Fruit fly (Drosophila melanogaster) whole organism, embryonic: ENCODE measurements around the gene CG3529.
A peak's percentile ranks its signal among the peaks of the same experiment; 100 is the strongest.

Source experiments
- Adf1 ChIP-seq: fragments of 200-800 bp; sonication (Bioruptor generic); IDR thresholded peaks from 2 replicates; pipeline ENCODE4 v1.3.6; 2022; ENCODE audit warnings: missing biosample characterization, missing genetic modification characterization
- Aef1 ChIP-seq: fragments of 200-800 bp; sonication (Bioruptor generic); IDR thresholded peaks from 3 replicates; pipeline ENCODE4 v1.3.6; 2022; ENCODE audit warnings: missing biosample characterization, missing genetic modification characterization
- Bdp1 ChIP-seq: fragments of 200-800 bp; sonication (Bioruptor generic); optimal IDR thresholded peaks from 3 replicates; lab custom pipeline; 2016; ENCODE audit warnings: missing biosample characterization, missing genetic modification characterization
- BtbVII ChIP-seq: fragments of 200-800 bp; sonication (Bioruptor generic); optimal IDR thresholded peaks from 3 replicates; lab custom pipeline; 2017; ENCODE audit warnings: missing biosample characterization, mild to moderate bottlenecking, missing genetic modification characterization
- CG10321 ChIP-seq: fragments of 200-800 bp; sonication (Bioruptor generic); IDR thresholded peaks from 2 replicates; pipeline ENCODE4 v1.3.6; 2022; ENCODE audit warnings: missing biosample characterization, missing genetic modification characterization
- CG11093 ChIP-seq: fragments of 200-800 bp; sonication (Bioruptor generic); IDR thresholded peaks from 3 replicates; pipeline ENCODE4 v1.3.6; 2022; ENCODE audit warnings: missing biosample characterization, missing genetic modification characterization
- CG11560 ChIP-seq: fragments of 200-800 bp; sonication (Bioruptor generic); IDR thresholded peaks from 3 replicates; pipeline ENCODE4 v1.3.6; 2022; ENCODE audit warnings: missing biosample characterization, missing genetic modification characterization
- CG11695 ChIP-seq: fragments of 200-800 bp; sonication (Bioruptor generic); IDR thresholded peaks from 3 replicates; pipeline ENCODE4 v1.3.6; 2022; ENCODE audit warnings: missing biosample characterization, missing genetic modification characterization
- CG11696 ChIP-seq: fragments of 200-800 bp; sonication (Bioruptor generic); IDR thresholded peaks from 2 replicates; pipeline ENCODE4 v1.3.6; 2022; ENCODE audit warnings: missing biosample characterization, missing genetic modification characterization
- CG12391 ChIP-seq: fragments of 200-800 bp; sonication (Bioruptor generic); optimal IDR thresholded peaks from 3 replicates; lab custom pipeline; 2018; ENCODE audit warnings: missing biosample characterization, mild to moderate bottlenecking, missing genetic modification characterization, moderate library complexity
- CG12769 ChIP-seq: fragments of 200-800 bp; sonication (Bioruptor generic); optimal IDR thresholded peaks from 2 replicates; lab custom pipeline; 2019; ENCODE audit warnings: missing biosample characterization, mild to moderate bottlenecking, missing genetic modification characterization, moderate library complexity
- CG13775 ChIP-seq: fragments of 200-800 bp; sonication (Bioruptor generic); optimal IDR thresholded peaks from 3 replicates; lab custom pipeline; 2017; ENCODE audit warnings: missing biosample characterization, mild to moderate bottlenecking, missing genetic modification characterization
- CG1529 ChIP-seq: fragments of 200-800 bp; sonication (Bioruptor generic); optimal IDR thresholded peaks from 3 replicates; lab custom pipeline; 2018; ENCODE audit warnings: missing biosample characterization, missing genetic modification characterization
- CG16813 ChIP-seq: fragments of 200-800 bp; sonication (Bioruptor generic); IDR thresholded peaks from 3 replicates; pipeline ENCODE4 v1.3.6; 2022; ENCODE audit warnings: missing biosample characterization, missing genetic modification characterization; ENCODE audit not compliant: partially characterized antibody
- CG18476 ChIP-seq: fragments of 200-800 bp; sonication (Bioruptor generic); optimal IDR thresholded peaks from 2 replicates; lab custom pipeline; 2016; ENCODE audit warnings: missing biosample characterization, mild to moderate bottlenecking, missing genetic modification characterization
- CG18619 ChIP-seq: fragments of 200-800 bp; sonication (Bioruptor generic); optimal IDR thresholded peaks from 3 replicates; lab custom pipeline; 2017; ENCODE audit warnings: missing biosample characterization, mild to moderate bottlenecking, missing genetic modification characterization
- CG30431 ChIP-seq: fragments of 200-800 bp; sonication (Bioruptor generic); optimal IDR thresholded peaks from 2 replicates; lab custom pipeline; 2017; ENCODE audit warnings: missing biosample characterization, missing genetic modification characterization
- CG31365 ChIP-seq: fragments of 200-800 bp; sonication (Bioruptor generic); optimal IDR thresholded peaks from 2 replicates; lab custom pipeline; 2018; ENCODE audit warnings: missing biosample characterization, mild to moderate bottlenecking, missing genetic modification characterization
- CG3407 ChIP-seq: fragments of 200-800 bp; sonication (Bioruptor generic); optimal IDR thresholded peaks from 2 replicates; lab custom pipeline; 2018; ENCODE audit warnings: missing biosample characterization, mild to moderate bottlenecking, missing genetic modification characterization
- CG4404 ChIP-seq: fragments of 200-800 bp; sonication (Bioruptor generic); IDR thresholded peaks from 2 replicates; pipeline ENCODE4 v1.3.6; 2022; ENCODE audit warnings: missing biosample characterization, missing genetic modification characterization
- CG4707 ChIP-seq: fragments of 200-800 bp; sonication (Bioruptor generic); optimal IDR thresholded peaks from 2 replicates; lab custom pipeline; 2018; ENCODE audit warnings: missing biosample characterization, mild to moderate bottlenecking, missing genetic modification characterization, moderate library complexity
- CG6175 ChIP-seq: fragments of 200-800 bp; sonication (Bioruptor generic); IDR thresholded peaks from 3 replicates; pipeline ENCODE4 v1.3.6; 2022; ENCODE audit warnings: missing biosample characterization, missing genetic modification characterization
- CG6791 ChIP-seq: fragments of 200-800 bp; sonication (Bioruptor generic); IDR thresholded peaks from 3 replicates; pipeline ENCODE4 v1.3.6; 2022; ENCODE audit warnings: missing biosample characterization, missing genetic modification characterization; ENCODE audit not compliant: partially characterized antibody
- CG7839 ChIP-seq: fragments of 200-800 bp; sonication (Bioruptor generic); optimal IDR thresholded peaks from 3 replicates; lab custom pipeline; 2018; ENCODE audit warnings: missing biosample characterization, mild to moderate bottlenecking, missing genetic modification characterization, moderate library complexity
- CG7928 ChIP-seq: fragments of 200-800 bp; sonication (Bioruptor generic); optimal IDR thresholded peaks from 2 replicates; lab custom pipeline; 2017; ENCODE audit warnings: missing biosample characterization, mild to moderate bottlenecking, missing genetic modification characterization
- CG8388 ChIP-seq: fragments of 200-800 bp; sonication (Bioruptor generic); optimal IDR thresholded peaks from 2 replicates; lab custom pipeline; 2019; ENCODE audit warnings: missing biosample characterization, mild to moderate bottlenecking, missing genetic modification characterization, moderate library complexity
- CG8765 ChIP-seq: fragments of 200-800 bp; sonication (Bioruptor generic); IDR thresholded peaks from 2 replicates; pipeline ENCODE4 v1.3.6; 2022; ENCODE audit warnings: missing biosample characterization, missing genetic modification characterization
- CG9215 ChIP-seq: fragments of 200-800 bp; sonication (Bioruptor generic); IDR thresholded peaks from 2 replicates; pipeline ENCODE4 v1.3.6; 2022; ENCODE audit warnings: missing biosample characterization, missing genetic modification characterization
- CG9609 ChIP-seq: fragments of 200-800 bp; sonication (Bioruptor generic); optimal IDR thresholded peaks from 3 replicates; lab custom pipeline; 2016; ENCODE audit warnings: missing biosample characterization, missing genetic modification characterization
- Chrac-16 ChIP-seq: fragments of 200-800 bp; sonication (Bioruptor generic); optimal IDR thresholded peaks from 3 replicates; lab custom pipeline; 2016; ENCODE audit warnings: missing biosample characterization, missing genetic modification characterization
- CrebB ChIP-seq: fragments of 200-800 bp; sonication (Bioruptor generic); optimal IDR thresholded peaks from 3 replicates; lab custom pipeline; 2018; ENCODE audit warnings: missing biosample characterization, mild to moderate bottlenecking, missing genetic modification characterization
- Dref ChIP-seq: fragments of 200-800 bp; sonication (Bioruptor generic); IDR thresholded peaks from 2 replicates; pipeline ENCODE4 v1.3.6; 2022; ENCODE audit warnings: missing biosample characterization, missing genetic modification characterization
- Ets65A ChIP-seq: fragments of 200-800 bp; sonication (Bioruptor generic); peaks from one replicate; lab custom pipeline; 2016; ENCODE audit warnings: missing biosample characterization, missing genetic modification characterization
- Fer1 ChIP-seq: fragments of 200-800 bp; sonication (Bioruptor generic); optimal IDR thresholded peaks from 2 replicates; lab custom pipeline; 2017; ENCODE audit warnings: missing biosample characterization, mild to moderate bottlenecking, missing genetic modification characterization
- ac ChIP-seq: fragments of 200-800 bp; sonication (Bioruptor generic); optimal IDR thresholded peaks from 3 replicates; lab custom pipeline; 2017; ENCODE audit warnings: missing biosample characterization, mild to moderate bottlenecking, missing genetic modification characterization
- ap ChIP-seq: fragments of 200-800 bp; sonication (Bioruptor generic); IDR thresholded peaks from 2 replicates; pipeline ENCODE4 v1.3.6; 2022; ENCODE audit warnings: missing biosample characterization, missing genetic modification characterization
- ash1 ChIP-seq: fragments of 200-800 bp; sonication (Bioruptor generic); optimal IDR thresholded peaks from 2 replicates; lab custom pipeline; 2018; ENCODE audit warnings: missing biosample characterization, mild to moderate bottlenecking, missing genetic modification characterization
- btn ChIP-seq: fragments of 200-800 bp; sonication (Bioruptor generic); optimal IDR thresholded peaks from 2 replicates; lab custom pipeline; 2016; ENCODE audit warnings: missing biosample characterization, missing genetic modification characterization
- cas ChIP-seq: fragments of 200-800 bp; sonication (Bioruptor generic); IDR thresholded peaks from 2 replicates; pipeline ENCODE4 v1.3.6; 2022; ENCODE audit warnings: missing biosample characterization, missing genetic modification characterization
- esg ChIP-seq: fragments of 200-800 bp; sonication (Bioruptor generic); conservative IDR thresholded peaks from 2 replicates; pipeline ENCODE4 v1.3.6; 2022; ENCODE audit warnings: missing biosample characterization, missing genetic modification characterization
- ewg ChIP-seq: fragments of 200-800 bp; sonication (Bioruptor generic); optimal IDR thresholded peaks from 3 replicates; lab custom pipeline; 2017; ENCODE audit warnings: mild to moderate bottlenecking, missing biosample characterization, missing genetic modification reagents, missing genetic modification characterization
- eyg ChIP-seq: fragments of 200-800 bp; sonication (Bioruptor generic); optimal IDR thresholded peaks from 3 replicates; lab custom pipeline; 2016; ENCODE audit warnings: missing biosample characterization, missing genetic modification characterization
- gem ChIP-seq: fragments of 200-800 bp; sonication (Bioruptor generic); optimal IDR thresholded peaks from 2 replicates; lab custom pipeline; 2019; ENCODE audit warnings: missing biosample characterization, mild to moderate bottlenecking, missing genetic modification characterization, moderate library complexity
- insv ChIP-seq, 2 experiments: fragments of 200-800 bp; sonication (Bioruptor generic); optimal IDR thresholded peaks; 3 replicates each; lab custom pipeline; 2016 to 2018; ENCODE audit warnings: missing biosample characterization in 2 of 2, missing genetic modification characterization in 2 of 2
- ken ChIP-seq: fragments of 200-800 bp; sonication (Bioruptor generic); IDR thresholded peaks from 3 replicates; pipeline ENCODE4 v1.3.6; 2022; ENCODE audit warnings: missing biosample characterization, missing genetic modification characterization
- lbe ChIP-seq: fragments of 200-800 bp; sonication (Bioruptor generic); optimal IDR thresholded peaks from 2 replicates; lab custom pipeline; 2016; ENCODE audit warnings: missing biosample characterization, mild to moderate bottlenecking, missing genetic modification characterization
- lov ChIP-seq, 2 experiments: fragments of 200-800 bp in 1 of 2; fragments of >200 bp in 1 of 2; sonication (Bioruptor generic) in 1 of 2; IDR thresholded peaks in 1 of 2; optimal IDR thresholded peaks in 1 of 2; 2 replicates in 1 of 2; 3 replicates in 1 of 2; pipeline versions ENCODE4 v1.3.6 to Lab custom; 2017 to 2022; ENCODE audit warnings: missing biosample characterization in 1 of 2, missing genetic modification characterization in 1 of 2
- pho ChIP-seq: fragments of 200-800 bp; sonication (Bioruptor generic); optimal IDR thresholded peaks from 2 replicates; lab custom pipeline; 2016; ENCODE audit warnings: missing biosample characterization, missing genetic modification characterization
- run ChIP-seq: fragments of 200-800 bp; sonication (Bioruptor generic); optimal IDR thresholded peaks from 3 replicates; lab custom pipeline; 2018; ENCODE audit warnings: missing biosample characterization, mild to moderate bottlenecking, missing genetic modification characterization
- scrt ChIP-seq: fragments of 200-800 bp; sonication (Bioruptor generic); optimal IDR thresholded peaks from 2 replicates; lab custom pipeline; 2018; ENCODE audit warnings: missing biosample characterization, mild to moderate bottlenecking, missing genetic modification characterization, moderate library complexity
- seq ChIP-seq: fragments of 200-800 bp; sonication (Bioruptor generic); IDR thresholded peaks from 2 replicates; pipeline ENCODE4 v1.3.6; 2022; ENCODE audit warnings: missing biosample characterization, missing genetic modification characterization
- sug ChIP-seq: fragments of 200-800 bp; optimal IDR thresholded peaks from 2 replicates; lab custom pipeline; 2019; ENCODE audit warnings: missing biosample characterization, mild to moderate bottlenecking, missing genetic modification characterization, moderate library complexity

The CG3529 gene

dm6 chr3L:9398435-9398981 is 48.2 kb upstream of the CG3529 start (continued):
- no peak for TF ChIP-seq CG11560 (tag; lab: Robert Waterston, UW)
- no peak for TF ChIP-seq CG8765 (GFP tag; lab: Robert Waterston, UW)
- no peak for TF ChIP-seq Adf1 (GFP tag; lab: Robert Waterston, UW)
- TF ChIP-seq insv (GFP tag; optimal IDR thresholded peaks at IDR 0.05; lab: Kevin White, UChicago) = no peak
- TF ChIP-seq gem (tag; lab: Kevin White, UChicago) = peak; percentile 24
- TF ChIP-seq CG9215 (GFP tag; lab: Robert Waterston, UW) = no peak
- TF ChIP-seq CG13775 (GFP tag; lab: Kevin White, UChicago) = no peak
- TF ChIP-seq CG8388 (GFP tag; lab: Kevin White, UChicago) = no peak
- no peak for TF ChIP-seq CG7928 (GFP tag; lab: Kevin White, UChicago)
- no peak for TF ChIP-seq CG11093 (GFP tag; lab: Robert Waterston, UW)
- no peak for TF ChIP-seq Ets65A (GFP tag; lab: Kevin White, UChicago)
- peak; percentile 13 for TF ChIP-seq CG7839
- TF ChIP-seq Bdp1 (GFP tag; lab: Kevin White, UChicago) = no peak
- TF ChIP-seq CG18619 (GFP tag; lab: Kevin White, UChicago) = no peak
- no peak for TF ChIP-seq btn
- TF ChIP-seq CG16813 (GFP tag; lab: Robert Waterston, UW) = no peak
- no peak for TF ChIP-seq Fer1 (GFP tag; lab: Kevin White, UChicago)
- no peak for TF ChIP-seq CG11695 (GFP tag; lab: Robert Waterston, UW)
- TF ChIP-seq CG30431 = no peak
- no peak for TF ChIP-seq CG12391 (tag; lab: Kevin White, UChicago)
- no peak for TF ChIP-seq CG1529 (GFP tag; lab: Kevin White, UChicago)
- no peak for TF ChIP-seq ash1 (GFP tag; lab: Kevin White, UChicago)
- no peak for TF ChIP-seq lov (optimal IDR thresholded peaks at IDR 0.05; lab: Kevin White, UChicago)
- TF ChIP-seq lov (GFP tag; IDR thresholded peaks at IDR 0.05; lab: Robert Waterston, UW) = no peak
- TF ChIP-seq sug (tag; lab: Kevin White, UChicago) = peak; percentile 30
- TF ChIP-seq Dref = no peak
- TF ChIP-seq Chrac-16 (GFP tag; lab: Kevin White, UChicago) = no peak
- no peak for TF ChIP-seq ap (GFP tag; lab: Robert Waterston, UW)
- TF ChIP-seq cas = no peak
- TF ChIP-seq BtbVII (GFP tag; lab: Kevin White, UChicago) = no peak
- TF ChIP-seq Aef1 (GFP tag; lab: Robert Waterston, UW) = no peak
- no peak for TF ChIP-seq CG4404 (GFP tag; lab: Robert Waterston, UW)
- TF ChIP-seq ac = no peak
- TF ChIP-seq CG9609 (GFP tag; lab: Kevin White, UChicago) = no peak
- no peak for TF ChIP-seq CrebB (tag; lab: Kevin White, UChicago)
- no peak for TF ChIP-seq CG6791 (GFP tag; lab: Robert Waterston, UW)
- no peak for TF ChIP-seq eyg
- no peak for TF ChIP-seq pho (GFP tag; lab: Kevin White, UChicago)
- TF ChIP-seq CG4707 (GFP tag; lab: Kevin White, UChicago) = no peak
- no peak for TF ChIP-seq ken (GFP tag; lab: Robert Waterston, UW)
- TF ChIP-seq CG18476 = no peak
- TF ChIP-seq CG3407 = no peak
- no peak for TF ChIP-seq CG10321 (GFP tag; lab: Robert Waterston, UW)
- TF ChIP-seq ewg (GFP tag; lab: Kevin White, UChicago) = no peak
- no peak for TF ChIP-seq scrt (GFP tag; lab: Kevin White, UChicago)
- no peak for TF ChIP-seq seq (GFP tag; lab: Robert Waterston, UW)
- TF ChIP-seq esg (GFP tag; lab: Robert Waterston, UW) = no peak
- TF ChIP-seq CG11696 (GFP tag; lab: Robert Waterston, UW) = no peak
- no peak for TF ChIP-seq CG31365 (tag; lab: Kevin White, UChicago)
- peak; percentile 38; the same call in 1 of the 3 replicates for TF ChIP-seq CG6175 (GFP tag; lab: Robert Waterston, UW)
- no peak for TF ChIP-seq lbe (GFP tag; lab: Kevin White, UChicago)
- no peak for TF ChIP-seq CG12769
- TF ChIP-seq run = no peak
